Fruit fly (Drosophila melanogaster) whole organism, prepupa: Measurements from ENCODE around the gene CG34266.

Experiments used
- CG11762 ChIP-seq: fragments of 200-800 bp; sonication (Bioruptor generic); optimal IDR thresholded peaks from 3 replicates; lab custom pipeline; 2016; ENCODE audit warnings: missing biosample characterization, missing genetic modification characterization; ENCODE audit not compliant: insufficient read depth
- CG11902 ChIP-seq: fragments of 200-800 bp; sonication (Bioruptor generic); optimal IDR thresholded peaks from 3 replicates; lab custom pipeline; 2016; ENCODE audit warnings: missing biosample characterization, missing genetic modification characterization
- CG15336 ChIP-seq: fragments of 200-800 bp; sonication (Bioruptor generic); IDR thresholded peaks from 2 replicates; pipeline ENCODE4 v1.3.6; 2022; ENCODE audit warnings: missing biosample characterization, missing genetic modification characterization
- CG16779 ChIP-seq: fragments of 200-800 bp; sonication (Bioruptor generic); optimal IDR thresholded peaks from 3 replicates; lab custom pipeline; 2017; ENCODE audit warnings: missing biosample characterization, mild to moderate bottlenecking, missing genetic modification characterization
- CG3032 ChIP-seq: fragments of 200-800 bp; optimal IDR thresholded peaks from 2 replicates; lab custom pipeline; 2019; ENCODE audit warnings: missing biosample characterization, mild to moderate bottlenecking, missing genetic modification characterization, moderate library complexity
- CG31627 ChIP-seq: fragments of 200-800 bp; sonication (Bioruptor generic); optimal IDR thresholded peaks from 3 replicates; lab custom pipeline; 2016; ENCODE audit warnings: missing biosample characterization, missing genetic modification characterization
- CG34406 ChIP-seq: fragments of 200-800 bp; sonication (Bioruptor generic); optimal IDR thresholded peaks from 3 replicates; lab custom pipeline; 2016; ENCODE audit warnings: missing biosample characterization, missing genetic modification characterization
- CG3919 ChIP-seq: fragments of 200-800 bp; sonication (Bioruptor generic); optimal IDR thresholded peaks from 3 replicates; lab custom pipeline; 2016; ENCODE audit warnings: missing biosample characterization, missing genetic modification characterization
- CG6792 ChIP-seq: fragments of 200-800 bp; sonication (Bioruptor generic); optimal IDR thresholded peaks from 3 replicates; lab custom pipeline; 2016; ENCODE audit warnings: missing biosample characterization, missing genetic modification characterization
- CG6808 ChIP-seq: fragments of 200-800 bp; sonication (Bioruptor generic); optimal IDR thresholded peaks from 3 replicates; lab custom pipeline; 2017; ENCODE audit warnings: missing biosample characterization, missing genetic modification characterization, mild to moderate bottlenecking, moderate library complexity, missing genetic modification reagents
- CG7368 ChIP-seq: fragments of 200-800 bp; sonication (Bioruptor generic); optimal IDR thresholded peaks from 3 replicates; lab custom pipeline; 2016; ENCODE audit warnings: missing biosample characterization, missing genetic modification characterization
- CG8119 ChIP-seq: fragments of 200-800 bp; sonication (Bioruptor generic); IDR thresholded peaks from 3 replicates; pipeline ENCODE4 v1.3.6; 2022; ENCODE audit warnings: missing biosample characterization, missing genetic modification characterization
- CG9139 ChIP-seq: fragments of 200-800 bp; sonication (Bioruptor generic); optimal IDR thresholded peaks from 3 replicates; lab custom pipeline; 2017; ENCODE audit warnings: missing biosample characterization, mild to moderate bottlenecking, missing genetic modification characterization
- Eip78C ChIP-seq: fragments of 200-800 bp; sonication (Bioruptor generic); peaks from one replicate; lab custom pipeline; 2016; ENCODE audit warnings: missing biosample characterization, missing genetic modification characterization
- Eip93F ChIP-seq: fragments of 200-800 bp; sonication (Bioruptor generic); optimal IDR thresholded peaks from 2 replicates; lab custom pipeline; 2016; ENCODE audit warnings: missing biosample characterization, mild to moderate bottlenecking, missing genetic modification characterization
- Ets96B ChIP-seq: fragments of 200-800 bp; optimal IDR thresholded peaks from 2 replicates; lab custom pipeline; 2019; ENCODE audit warnings: missing biosample characterization, mild to moderate bottlenecking, missing genetic modification characterization, moderate library complexity
- Hr39 ChIP-seq: fragments of 200-800 bp; sonication (Bioruptor generic); optimal IDR thresholded peaks from 2 replicates; lab custom pipeline; 2016; ENCODE audit warnings: missing biosample characterization, missing genetic modification characterization
- Met ChIP-seq: fragments of 200-800 bp; sonication (Bioruptor generic); optimal IDR thresholded peaks from 3 replicates; lab custom pipeline; 2016; ENCODE audit warnings: missing biosample characterization, missing genetic modification characterization
- Sox102F ChIP-seq: fragments of 200-800 bp; sonication (Bioruptor generic); optimal IDR thresholded peaks from 2 replicates; lab custom pipeline; 2016; ENCODE audit warnings: missing biosample characterization, mild to moderate bottlenecking, missing genetic modification characterization
- achi ChIP-seq: fragments of 200-800 bp; sonication (Bioruptor generic); optimal IDR thresholded peaks from 3 replicates; lab custom pipeline; 2016; ENCODE audit warnings: missing biosample characterization, missing genetic modification characterization
- acj6 ChIP-seq: fragments of 200-800 bp; sonication (Bioruptor generic); optimal IDR thresholded peaks from 3 replicates; lab custom pipeline; 2016; ENCODE audit warnings: missing biosample characterization, missing genetic modification characterization
- cyc ChIP-seq: fragments of 200-800 bp; sonication (Bioruptor generic); optimal IDR thresholded peaks from 3 replicates; lab custom pipeline; 2016; ENCODE audit warnings: missing biosample characterization, missing genetic modification characterization
- dsx ChIP-seq: fragments of 200-800 bp; optimal IDR thresholded peaks from 3 replicates; lab custom pipeline; 2019; ENCODE audit warnings: missing biosample characterization, mild to moderate bottlenecking, missing genetic modification characterization, moderate library complexity; ENCODE audit not compliant: poor library complexity, severe bottlenecking
- eg ChIP-seq: fragments of 200-800 bp; sonication (Bioruptor generic); IDR thresholded peaks from 3 replicates; pipeline ENCODE4 v1.3.6; 2022; ENCODE audit warnings: missing biosample characterization, missing genetic modification characterization
- esn ChIP-seq: fragments of 200-800 bp; sonication (Bioruptor generic); optimal IDR thresholded peaks from 2 replicates; lab custom pipeline; 2016; ENCODE audit warnings: missing biosample characterization, mild to moderate bottlenecking, missing genetic modification characterization, moderate library complexity
- fd59A ChIP-seq: fragments of 200-800 bp; sonication (Bioruptor generic); optimal IDR thresholded peaks from 2 replicates; lab custom pipeline; 2017; ENCODE audit warnings: missing biosample characterization, mild to moderate bottlenecking, missing genetic modification characterization, missing genetic modification reagents
- fd85E ChIP-seq: fragments of 200-800 bp; sonication (Bioruptor generic); optimal IDR thresholded peaks from 3 replicates; lab custom pipeline; 2016; ENCODE audit warnings: missing biosample characterization, missing genetic modification characterization
- lz ChIP-seq: fragments of 200-800 bp; sonication (Bioruptor generic); optimal IDR thresholded peaks from 3 replicates; lab custom pipeline; 2016; ENCODE audit warnings: missing biosample characterization, missing genetic modification characterization
- spab ChIP-seq: fragments of 200-800 bp; sonication (Bioruptor generic); optimal IDR thresholded peaks from 2 replicates; lab custom pipeline; 2017; ENCODE audit warnings: missing biosample characterization, mild to moderate bottlenecking, missing genetic modification characterization, missing genetic modification reagents
- ss ChIP-seq, 2 experiments: fragments of 200-800 bp; sonication (Bioruptor generic); optimal IDR thresholded peaks; 2 replicates in 1 of 2; 3 replicates in 1 of 2; lab custom pipeline; 2017 to 2018; ENCODE audit warnings: mild to moderate bottlenecking in 2 of 2, missing biosample characterization in 2 of 2, missing genetic modification characterization in 2 of 2, moderate library complexity in 1 of 2
- topi ChIP-seq: fragments of 200-800 bp; sonication (Bioruptor generic); optimal IDR thresholded peaks from 3 replicates; lab custom pipeline; 2016; ENCODE audit warnings: missing biosample characterization, missing genetic modification characterization

CG34266 gene

dm6 chr3L:4721886-4722285, 44.3 kb downstream of the CG34266 start (continued):
- TF ChIP-seq CG6808 (peak; percentile 23), Ets96B (tag; lab: Kevin White, UChicago) (peak; percentile 60), CG7368 (GFP tag; lab: Kevin White, UChicago) (peak; percentile 42), fd59A (peak; percentile 36), Eip93F (GFP tag; lab: Kevin White, UChicago) (no peak), CG3919 (GFP tag; lab: Kevin White, UChicago) (peak; percentile 82), Sox102F (GFP tag; lab: Kevin White, UChicago) (no peak), CG11902 (GFP tag; lab: Kevin White, UChicago) (no peak), Eip78C (GFP tag; lab: Kevin White, UChicago) (peak; percentile 94), fd85E (GFP tag; lab: Kevin White, UChicago) (no peak), eg (GFP tag; lab: Robert Waterston, UW) (peak; percentile 93), spab (GFP tag; lab: Kevin White, UChicago) (peak; percentile 60), lz (GFP tag; lab: Kevin White, UChicago) (no peak), CG6792 (GFP tag; lab: Kevin White, UChicago) (peak; percentile 68), achi (GFP tag; lab: Kevin White, UChicago) (peak; percentile 80), CG3032 (peak; percentile 68), cyc (GFP tag; lab: Kevin White, UChicago) (no peak), CG15336 (GFP tag; lab: Robert Waterston, UW) (peak; percentile 94), ss (GFP tag; optimal IDR thresholded peaks at IDR 0.05; lab: Kevin White, UChicago) (peak; percentile 36 to 37), Met (GFP tag; lab: Kevin White, UChicago) (no peak), acj6 (peak; percentile 76), dsx (GFP tag; lab: Kevin White, UChicago) (peak; percentile 48), topi (GFP tag; lab: Kevin White, UChicago) (peak; percentile 30), CG16779 (peak; percentile 60), CG9139 (GFP tag; lab: Kevin White, UChicago) (no peak), Hr39 (GFP tag; lab: Kevin White, UChicago) (no peak), CG31627 (GFP tag; lab: Kevin White, UChicago) (no peak), CG11762 (GFP tag; lab: Kevin White, UChicago) (peak; percentile 55), esn (GFP tag; lab: Kevin White, UChicago) (peak; percentile 24), CG34406 (peak; percentile 68), CG8119 (GFP tag; lab: Robert Waterston, UW) (peak; percentile 92)
- TF ChIP-seq, all 60 proteins: peak for 43
